Worm (Caenorhabditis elegans): ENCODE results near the gene mam-7.

mam-7 gene

ce11 chrIII:9946806-9947419, 54.0 kb downstream of the mam-7 start, which contains the start of gene K03H1.7:
K03H1.7 (plus strand) TSS chrIII:9947405.
- TF ChIP-seq lin-15B (tag; optimal IDR thresholded peaks at IDR 0.05) (peak; percentile 63), nhr-71 (tag; optimal IDR thresholded peaks at IDR 0.05) (no peak), snu-23 (GFP tag; optimal IDR thresholded peaks at IDR 0.05) (no peak), lin-35 (GFP tag; optimal IDR thresholded peaks at IDR 0.05) (peak; percentile 1 to 84), ztf-11 (tag; optimal IDR thresholded peaks at IDR 0.05) (no peak), mep-1 (tag; optimal IDR thresholded peaks at IDR 0.05) (no peak), xbp-1 (tag; optimal IDR thresholded peaks at IDR 0.05) (no peak), nhr-19 (GFP tag; conservative IDR thresholded peaks at IDR 0.05) (no peak), hlh-17 (GFP tag; optimal IDR thresholded peaks at IDR 0.05; ENCODE audit: borderline replicate concordance) (no peak), egl-27 (tag; optimal IDR thresholded peaks at IDR 0.05) (no peak), dpl-1 (GFP tag; optimal IDR thresholded peaks at IDR 0.05) (peak; percentile 43 to 80 (median 67)), lir-3 (tag; optimal IDR thresholded peaks at IDR 0.05; ENCODE audit: poor library complexity) (no peak), efl-1 (optimal IDR thresholded peaks at IDR 0.05) (peak; percentile 64 to 69), efl-1 (GFP tag; optimal IDR thresholded peaks at IDR 0.05 in 1 of 2) (peak; percentile 81 to 97), tlp-1 (tag; optimal IDR thresholded peaks at IDR 0.05) (no peak), zag-1 (tag; optimal IDR thresholded peaks at IDR 0.05) (no peak), fkh-10 (GFP tag; optimal IDR thresholded peaks at IDR 0.05) (no peak), unc-130 (tag; optimal IDR thresholded peaks at IDR 0.05) (no peak), skn-1 (tag; optimal IDR thresholded peaks at IDR 0.05) (no peak), aly-2 (tag; optimal IDR thresholded peaks at IDR 0.05) (no peak), elt-3 (tag; optimal IDR thresholded peaks at IDR 0.05) (no peak), nhr-11 (tag; optimal IDR thresholded peaks at IDR 0.05) (no peak), nhr-90 (tag; optimal IDR thresholded peaks at IDR 0.05; ENCODE audit: poor library complexity) (no peak), dsc-1 (tag; optimal IDR thresholded peaks at IDR 0.05) (no peak), nhr-47 (tag; optimal IDR thresholded peaks at IDR 0.05) (no peak), aha-1 (tag; optimal IDR thresholded peaks at IDR 0.05) (no peak), hpl-2 (GFP tag; optimal IDR thresholded peaks at IDR 0.05) (no peak), F16B12.6 (tag; optimal IDR thresholded peaks at IDR 0.05) (peak; percentile 74), nhr-28 (tag; optimal IDR thresholded peaks at IDR 0.05) (no peak), fkh-4 (tag; optimal IDR thresholded peaks at IDR 0.05; ENCODE audit: borderline replicate concordance) (no peak)
